Worm (Caenorhabditis elegans) whole organism, L2 larva: ENCODE measurements around the gene str-227.

Experiments used
- R02D3.7 ChIP-seq: fragments of 150-350 bp; optimal IDR thresholded peaks from 2 replicates; lab custom pipeline; 2014; ENCODE audit warnings: missing biosample characterization, missing genetic modification characterization
- Y55F3AM.14 ChIP-seq: fragments of 200-800 bp; sonication (Bioruptor generic); optimal IDR thresholded peaks from 2 replicates; lab custom pipeline; 2018; ENCODE audit warnings: mild to moderate bottlenecking, missing genetic modification characterization, missing compliant biosample characterization
- ZK546.5 ChIP-seq: sonication (generic microtip); optimal IDR thresholded peaks from 2 replicates; lab custom pipeline; 2017; ENCODE audit warnings: missing biosample characterization, missing genetic modification characterization
- aly-2 ChIP-seq: fragments of 150-350 bp; optimal IDR thresholded peaks from 2 replicates; lab custom pipeline; 2014; ENCODE audit warnings: missing biosample characterization, missing genetic modification characterization
- ama-1 ChIP-seq: fragments of 150-350 bp; optimal IDR thresholded peaks from 2 replicates; lab custom pipeline; 2018; ENCODE audit warnings: inconsistent platforms
- ceh-82 ChIP-seq: fragments of 150-350 bp; optimal IDR thresholded peaks from 2 replicates; lab custom pipeline; 2014; ENCODE audit warnings: missing biosample characterization, missing genetic modification characterization
- crh-2 ChIP-seq: sonication (generic microtip); optimal IDR thresholded peaks from 2 replicates; lab custom pipeline; 2017; ENCODE audit warnings: missing biosample characterization, missing genetic modification characterization
- dmd-4 ChIP-seq: sonication (generic microtip); optimal IDR thresholded peaks from 2 replicates; lab custom pipeline; 2017; ENCODE audit warnings: missing biosample characterization, missing genetic modification characterization
- elt-1 ChIP-seq: fragments of 150-350 bp; optimal IDR thresholded peaks from 2 replicates; lab custom pipeline; 2014; ENCODE audit warnings: missing biosample characterization, missing genetic modification characterization
- elt-3 ChIP-seq: sonication (generic microtip); optimal IDR thresholded peaks from 2 replicates; lab custom pipeline; 2017; ENCODE audit warnings: missing biosample characterization, missing genetic modification characterization
- fos-1 ChIP-seq: fragments of 150-350 bp; optimal IDR thresholded peaks from 2 replicates; lab custom pipeline; 2014; ENCODE audit warnings: missing biosample characterization, missing genetic modification characterization
- lin-11 ChIP-seq: fragments of 150-350 bp; sonication (generic microtip); optimal IDR thresholded peaks from 2 replicates; lab custom pipeline; 2014; ENCODE audit warnings: missing biosample characterization, missing genetic modification characterization, inconsistent platforms, mixed read lengths
- lin-39 ChIP-seq: fragments of 150-350 bp; optimal IDR thresholded peaks from 2 replicates; lab custom pipeline; 2014; ENCODE audit warnings: missing biosample characterization, missing genetic modification reagents, missing genetic modification characterization
- nhr-129 ChIP-seq: fragments of 150-350 bp; optimal IDR thresholded peaks from 2 replicates; lab custom pipeline; 2014; ENCODE audit warnings: missing biosample characterization, missing genetic modification characterization
- nhr-23 ChIP-seq: fragments of 150-350 bp; optimal IDR thresholded peaks from 2 replicates; lab custom pipeline; 2014; ENCODE audit warnings: missing biosample characterization, missing genetic modification reagents, missing genetic modification characterization
- nhr-25 ChIP-seq: fragments of 150-350 bp; sonication (generic microtip); optimal IDR thresholded peaks from 3 replicates; lab custom pipeline; 2014; ENCODE audit warnings: missing biosample characterization, missing genetic modification characterization
- nhr-77 ChIP-seq: fragments of 150-350 bp; optimal IDR thresholded peaks from 2 replicates; lab custom pipeline; 2014; ENCODE audit warnings: missing biosample characterization, missing genetic modification characterization
- peb-1 ChIP-seq: fragments of 150-350 bp; optimal IDR thresholded peaks from 2 replicates; lab custom pipeline; 2014; ENCODE audit warnings: missing biosample characterization, missing genetic modification characterization
- sem-4 ChIP-seq: fragments of 150-350 bp; optimal IDR thresholded peaks from 2 replicates; lab custom pipeline; 2014; ENCODE audit warnings: missing biosample characterization, missing genetic modification reagents, missing genetic modification characterization
- sma-9 ChIP-seq, 2 experiments: fragments of 150-350 bp in 1 of 2; sonication (generic microtip) in 1 of 2; optimal IDR thresholded peaks; 2 replicates each; lab custom pipeline; 2014 to 2016; ENCODE audit warnings: missing genetic modification characterization in 2 of 2, mild to moderate bottlenecking in 1 of 2, missing biosample characterization in 1 of 2, missing compliant biosample characterization in 1 of 2, missing genetic modification reagents in 1 of 2, moderate library complexity in 1 of 2
- snpc-4 ChIP-seq: fragments of 150-350 bp; optimal IDR thresholded peaks from 2 replicates; lab custom pipeline; 2014; ENCODE audit warnings: missing biosample characterization, missing genetic modification characterization
- unc-39 ChIP-seq: fragments of 150-350 bp; optimal IDR thresholded peaks from 2 replicates; lab custom pipeline; 2014; ENCODE audit warnings: missing biosample characterization, missing genetic modification characterization
- unc-62 ChIP-seq: fragments of 150-350 bp; optimal IDR thresholded peaks from 2 replicates; lab custom pipeline; 2014; ENCODE audit warnings: missing biosample characterization, missing genetic modification reagents, missing genetic modification characterization
- ztf-1 ChIP-seq: fragments of 200-800 bp; sonication (Bioruptor generic); conservative IDR thresholded peaks from 2 replicates; pipeline ENCODE4 v1.3.6; 2022; ENCODE audit warnings: missing genetic modification characterization, missing compliant biosample characterization
- ztf-11 ChIP-seq: sonication (generic microtip); optimal IDR thresholded peaks from 2 replicates; lab custom pipeline; 2017; ENCODE audit warnings: missing biosample characterization, missing genetic modification characterization
- ztf-4 ChIP-seq: fragments of 150-350 bp; optimal IDR thresholded peaks from 2 replicates; lab custom pipeline; 2014; ENCODE audit warnings: missing biosample characterization, missing genetic modification characterization

str-227 gene

DNA sequence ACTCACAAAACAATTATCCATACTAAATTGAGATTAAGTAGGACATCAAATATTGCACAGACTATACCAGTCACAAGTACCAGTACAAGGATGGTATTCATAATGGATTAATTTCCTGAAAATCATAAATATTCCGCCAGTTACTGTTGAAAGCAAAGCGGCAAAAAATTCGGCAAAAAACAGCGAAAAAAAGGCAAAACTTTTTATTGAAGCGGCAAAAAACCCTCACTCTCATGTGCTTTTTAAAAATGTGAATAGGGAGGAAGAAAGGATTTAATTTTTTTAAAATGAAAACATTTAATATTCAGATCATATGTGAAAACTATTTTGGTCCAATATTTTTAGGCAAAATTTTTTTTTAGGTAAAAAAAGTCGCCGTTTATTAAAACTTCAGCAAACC, 47.2 kb upstream of the str-227 start, which contains the start of gene srbc-29:
srbc-29 (minus strand) TSS at position 101 of the 400 bp plus-strand sequence.
- TF ChIP-seq elt-3 (tag; lab: Kevin White, UChicago) (no peak), Y55F3AM.14 (no peak), aly-2 (tag; lab: Kevin White, UChicago) (no peak), elt-1 (tag; lab: Kevin White, UChicago) (no peak), fos-1 (tag; lab: Kevin White, UChicago) (no peak), lin-11 (tag; lab: Kevin White, UChicago) (no peak), nhr-23 (tag; lab: Kevin White, UChicago) (no peak), nhr-77 (tag; lab: Kevin White, UChicago) (no peak), ZK546.5 (tag; lab: Kevin White, UChicago) (no peak)

DNA sequence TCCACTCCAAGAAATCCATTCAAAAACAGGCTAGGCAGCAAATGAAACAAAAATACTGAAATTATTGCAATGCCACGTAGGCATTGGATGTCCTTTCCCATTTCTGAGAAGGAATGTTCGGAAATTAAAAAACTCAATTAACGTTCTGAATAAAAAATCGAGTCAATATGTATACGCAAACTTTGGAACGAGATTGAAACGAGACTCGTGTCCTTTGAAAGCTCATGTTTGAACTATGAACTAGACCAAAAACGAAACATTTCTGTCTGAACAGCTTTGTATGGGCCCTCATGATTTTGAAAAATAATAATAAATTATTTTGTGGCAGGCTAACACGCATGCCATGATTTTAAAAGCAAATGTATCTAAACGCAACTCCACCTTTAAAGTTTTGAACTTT, 43.0 kb upstream of the str-227 start, which contains the start of gene oac-2:
oac-2 (minus strand) TSS at position 101 of the 400 bp plus-strand sequence.
- no peak for TF ChIP-seq unc-39 (tag; lab: Kevin White, UChicago)
- TF ChIP-seq peb-1 = no peak
- no peak for TF ChIP-seq ama-1 (lab: Kevin White, UChicago)
- TF ChIP-seq unc-62 (GFP tag; lab: Kevin White, UChicago) = no peak
- no peak for TF ChIP-seq nhr-25
- no peak for TF ChIP-seq aly-2 (tag; lab: Kevin White, UChicago)

DNA sequence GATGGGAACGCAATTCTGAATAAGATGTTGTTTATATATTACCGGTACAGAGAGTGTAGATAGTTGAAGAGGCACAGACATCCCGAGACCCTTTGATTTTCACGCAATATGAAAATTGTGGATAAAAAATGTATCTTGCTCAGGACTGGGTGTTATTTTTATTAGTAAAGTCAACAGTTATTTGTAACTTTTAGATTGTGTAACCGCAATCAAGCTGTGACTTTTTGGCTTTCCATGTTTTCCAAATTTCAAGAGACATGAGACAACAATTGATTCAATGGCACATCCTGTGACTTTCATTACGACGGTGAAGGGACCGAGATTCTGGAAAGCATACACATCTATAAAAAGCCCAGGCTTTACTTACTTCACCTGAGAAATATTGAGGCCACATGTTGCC, 41.8 kb upstream of the str-227 start:
- TF ChIP-seq unc-62 (GFP tag; lab: Kevin White, UChicago) = no peak
- TF ChIP-seq dmd-4 (tag; lab: Kevin White, UChicago) = no peak
- no peak for TF ChIP-seq ztf-11

DNA sequence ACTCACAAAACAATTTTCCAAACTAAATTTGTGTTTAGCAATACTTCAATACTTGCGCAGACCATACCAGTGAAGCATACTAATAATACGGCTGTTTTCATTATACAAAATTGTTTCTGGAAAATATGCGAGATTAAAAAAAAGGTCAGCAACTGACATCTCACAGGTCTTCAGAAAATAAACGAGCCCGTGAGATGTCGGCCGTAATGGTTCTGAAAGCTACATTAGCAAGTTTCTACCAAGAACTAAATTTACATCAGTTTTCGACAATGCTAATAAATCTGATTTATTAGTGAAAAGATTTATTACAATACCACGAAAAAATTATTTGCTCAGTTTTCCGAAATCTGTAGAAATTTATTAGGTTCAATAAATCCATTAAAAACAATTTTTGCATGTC, 40.5 kb upstream of the str-227 start, which contains the start of gene srbc-31:
srbc-31 (minus strand) TSS at position 101 of the 400 bp plus-strand sequence.
- no peak for TF ChIP-seq R02D3.7 (tag; lab: Kevin White, UChicago)

DNA sequence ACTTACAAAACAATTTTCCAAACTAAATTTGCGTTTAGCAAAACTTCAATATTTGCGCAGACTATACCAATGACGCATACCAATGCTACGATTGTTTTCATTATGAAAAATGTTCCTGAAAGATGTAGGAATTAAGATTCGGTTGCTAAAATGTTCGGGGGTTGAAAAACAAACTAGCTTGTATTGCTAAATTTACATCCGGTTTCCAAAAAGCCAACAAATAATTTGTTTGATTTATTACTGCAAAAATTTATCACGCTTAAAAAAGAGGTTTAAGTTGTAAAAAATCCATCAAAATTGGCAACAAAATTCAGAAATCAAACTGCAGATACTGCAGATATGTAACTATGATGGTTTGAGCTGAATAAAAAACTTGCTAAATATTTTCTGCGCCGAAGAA, 37.6 kb upstream of the str-227 start, which contains the start of gene srbc-30:
srbc-30 (minus strand) TSS at position 101 of the 400 bp plus-strand sequence.
- TF ChIP-seq ztf-4 (tag; lab: Kevin White, UChicago) (no peak), crh-2 (tag; lab: Kevin White, UChicago) (no peak), snpc-4 (tag; lab: Kevin White, UChicago) (no peak)

DNA sequence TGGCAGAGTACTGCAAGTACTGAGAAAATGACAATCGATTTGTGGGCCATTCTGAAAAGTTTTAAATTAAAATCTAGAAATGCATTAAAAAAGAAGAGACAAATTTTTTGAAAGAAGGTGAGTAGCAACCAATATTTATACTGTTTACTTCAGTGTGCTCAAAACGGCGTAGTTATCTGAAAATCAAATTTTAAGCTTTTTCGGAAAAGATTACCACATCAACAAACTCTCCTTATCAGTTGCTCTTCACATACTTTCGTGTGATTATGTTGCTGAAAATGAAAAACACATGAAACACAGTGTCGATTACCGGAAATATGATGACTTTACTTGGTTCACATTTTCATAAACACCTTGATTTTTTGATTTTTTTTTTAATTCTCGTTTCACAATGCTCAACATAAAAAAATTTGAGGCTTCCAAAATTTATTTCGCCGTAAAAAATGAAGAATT, 35.4 kb upstream of the str-227 start, which contains the start of gene lys-7:
lys-7 (minus strand) TSS at position 51 of the 453 bp plus-strand sequence.
- TF ChIP-seq crh-2 (tag; lab: Kevin White, UChicago) (no peak), sma-9 (GFP tag; optimal IDR thresholded peaks at IDR 0.05; lab: Kevin White, UChicago) (peak; percentile 12), sma-9 (tag; optimal IDR thresholded peaks at IDR 0.05; lab: Kevin White, UChicago) (no peak)
- TF ChIP-seq, all 48 proteins: peak for 1

DNA sequence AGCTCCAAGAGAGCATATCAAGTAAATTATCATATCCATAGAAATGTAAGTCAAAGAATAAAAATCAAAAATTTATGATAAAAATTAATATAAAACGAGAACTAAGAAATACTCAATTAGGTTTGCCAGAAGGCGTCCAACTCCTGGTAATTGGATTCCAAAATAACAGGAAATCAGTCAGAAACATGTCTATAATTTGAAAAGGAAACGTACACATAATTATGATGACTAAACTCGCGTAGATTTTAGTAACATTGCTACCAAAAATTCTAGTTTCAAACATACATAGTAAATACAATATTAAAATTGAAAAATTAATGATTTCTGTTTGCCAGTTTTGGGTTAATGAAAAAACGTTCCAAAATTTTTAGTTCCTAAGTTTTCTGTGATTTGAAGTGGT, 33.3 kb upstream of the str-227 start, which contains the start of gene srbc-33:
srbc-33 (minus strand) TSS at position 101 of the 400 bp plus-strand sequence.
- TF ChIP-seq lin-39 (tag; lab: Kevin White, UChicago) = no peak
- no peak for TF ChIP-seq elt-1 (tag; lab: Kevin White, UChicago)
- no peak for TF ChIP-seq ztf-4 (tag; lab: Kevin White, UChicago)
- TF ChIP-seq ztf-1 (GFP tag; lab: Robert Waterston, UW) = no peak
- TF ChIP-seq nhr-25 = no peak
- TF ChIP-seq, all 48 proteins: peak for 0

DNA sequence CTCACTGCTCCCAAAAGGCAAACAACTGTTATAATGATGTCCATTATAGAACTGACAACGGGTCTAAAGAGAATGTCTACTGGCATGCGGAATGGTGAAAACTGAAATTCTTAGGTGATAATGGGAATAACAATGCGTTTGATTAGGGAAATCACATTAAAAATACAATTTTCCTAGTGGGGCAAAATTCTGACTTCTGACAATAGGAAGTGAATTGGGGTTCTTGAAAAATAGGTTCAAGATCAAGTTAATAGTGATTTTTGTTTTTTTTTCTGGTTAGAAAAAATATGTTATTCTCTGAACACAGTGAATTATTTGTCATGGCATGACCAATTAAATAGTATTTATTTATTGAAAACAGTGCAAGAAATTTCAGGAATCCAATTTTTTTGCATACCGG, 31.1 kb upstream of the str-227 start, which contains the start of gene srbc-32:
srbc-32 (minus strand) TSS at position 101 of the 400 bp plus-strand sequence.
- TF ChIP-seq ceh-82 (tag; lab: Kevin White, UChicago) (no peak), sem-4 (tag; lab: Kevin White, UChicago) (no peak), nhr-129 (tag; lab: Kevin White, UChicago) (no peak), nhr-77 (tag; lab: Kevin White, UChicago) (no peak), ZK546.5 (tag; lab: Kevin White, UChicago) (no peak)
